Fruit fly (Drosophila melanogaster) whole organism, embryonic: ENCODE data around the gene Reg-2.
A peak's percentile ranks its signal among the peaks of the same experiment; 100 is the strongest.

Experiments
- Adf1 ChIP-seq: fragments of 200-800 bp; sonication (Bioruptor generic); IDR thresholded peaks from 2 replicates; pipeline ENCODE4 v1.3.6; 2022; ENCODE audit warnings: missing biosample characterization, missing genetic modification characterization
- Bgb ChIP-seq: fragments of 200-800 bp; sonication (Bioruptor generic); IDR thresholded peaks from 2 replicates; pipeline ENCODE4 v1.3.6; 2022; ENCODE audit warnings: missing biosample characterization, missing genetic modification characterization; ENCODE audit not compliant: partially characterized antibody
- CG10321 ChIP-seq: fragments of 200-800 bp; sonication (Bioruptor generic); IDR thresholded peaks from 2 replicates; pipeline ENCODE4 v1.3.6; 2022; ENCODE audit warnings: missing biosample characterization, missing genetic modification characterization
- CG11504 ChIP-seq: fragments of 200-800 bp; sonication (Bioruptor generic); optimal IDR thresholded peaks from 3 replicates; lab custom pipeline; 2019; ENCODE audit warnings: missing biosample characterization, mild to moderate bottlenecking, missing genetic modification characterization, moderate library complexity
- CG11560 ChIP-seq: fragments of 200-800 bp; sonication (Bioruptor generic); IDR thresholded peaks from 3 replicates; pipeline ENCODE4 v1.3.6; 2022; ENCODE audit warnings: missing biosample characterization, missing genetic modification characterization
- CG12104 ChIP-seq: fragments of 200-800 bp; sonication (Bioruptor generic); optimal IDR thresholded peaks from 3 replicates; lab custom pipeline; 2016; ENCODE audit warnings: missing biosample characterization, missing genetic modification characterization
- CG12391 ChIP-seq: fragments of 200-800 bp; sonication (Bioruptor generic); optimal IDR thresholded peaks from 3 replicates; lab custom pipeline; 2018; ENCODE audit warnings: missing biosample characterization, mild to moderate bottlenecking, missing genetic modification characterization, moderate library complexity
- CG12942 ChIP-seq: fragments of 200-800 bp; sonication (Bioruptor generic); optimal IDR thresholded peaks from 3 replicates; lab custom pipeline; 2016; ENCODE audit warnings: missing biosample characterization, missing genetic modification characterization
- CG14710 ChIP-seq: fragments of 200-800 bp; sonication (Bioruptor generic); optimal IDR thresholded peaks from 3 replicates; lab custom pipeline; 2019; ENCODE audit warnings: missing biosample characterization, mild to moderate bottlenecking, missing genetic modification characterization, moderate library complexity
- CG1647 ChIP-seq: fragments of 200-800 bp; sonication (Bioruptor generic); optimal IDR thresholded peaks from 3 replicates; lab custom pipeline; 2016; ENCODE audit warnings: missing biosample characterization, missing genetic modification characterization
- CG17359 ChIP-seq: fragments of 200-800 bp; sonication (Bioruptor generic); optimal IDR thresholded peaks from 3 replicates; lab custom pipeline; 2018; ENCODE audit warnings: missing biosample characterization, mild to moderate bottlenecking, missing genetic modification characterization, moderate library complexity
- CG17385 ChIP-seq: fragments of 200-800 bp; sonication (Bioruptor generic); optimal IDR thresholded peaks from 3 replicates; lab custom pipeline; 2018; ENCODE audit warnings: missing biosample characterization, mild to moderate bottlenecking, missing genetic modification characterization
- CG18262 ChIP-seq: fragments of 200-800 bp; optimal IDR thresholded peaks from 3 replicates; lab custom pipeline; 2019; ENCODE audit warnings: missing biosample characterization, mild to moderate bottlenecking, missing genetic modification characterization, moderate library complexity
- CG2202 ChIP-seq: fragments of 200-800 bp; sonication (Bioruptor generic); optimal IDR thresholded peaks from 2 replicates; lab custom pipeline; 2018; ENCODE audit warnings: missing biosample characterization, mild to moderate bottlenecking, missing genetic modification characterization
- CG31441 ChIP-seq: fragments of 200-800 bp; sonication (Bioruptor generic); IDR thresholded peaks from 2 replicates; pipeline ENCODE4 v1.3.6; 2022; ENCODE audit warnings: missing biosample characterization, missing genetic modification characterization
- CG3847 ChIP-seq: fragments of 200-800 bp; sonication (Bioruptor generic); IDR thresholded peaks from 2 replicates; pipeline ENCODE4 v1.3.6; 2022; ENCODE audit warnings: missing biosample characterization, missing genetic modification characterization
- CG4424 ChIP-seq: fragments of 200-800 bp; sonication (Bioruptor generic); optimal IDR thresholded peaks from 3 replicates; lab custom pipeline; 2016; ENCODE audit warnings: missing biosample characterization, missing genetic modification characterization
- CG6683 ChIP-seq: fragments of 200-800 bp; sonication (Bioruptor generic); optimal IDR thresholded peaks from 2 replicates; lab custom pipeline; 2017; ENCODE audit warnings: missing biosample characterization, mild to moderate bottlenecking, missing genetic modification characterization, missing genetic modification reagents
- CG7839 ChIP-seq: fragments of 200-800 bp; sonication (Bioruptor generic); optimal IDR thresholded peaks from 3 replicates; lab custom pipeline; 2018; ENCODE audit warnings: missing biosample characterization, mild to moderate bottlenecking, missing genetic modification characterization, moderate library complexity
- CTCF ChIP-seq: fragments of 200-800 bp; sonication (Bioruptor generic); optimal IDR thresholded peaks from 2 replicates; lab custom pipeline; 2017; ENCODE audit warnings: missing biosample characterization, mild to moderate bottlenecking, missing genetic modification characterization, moderate library complexity
- Dbx ChIP-seq: fragments of 200-800 bp; sonication (Bioruptor generic); IDR thresholded peaks from 3 replicates; pipeline ENCODE4 v1.3.6; 2022; ENCODE audit warnings: missing biosample characterization, missing genetic modification characterization
- Dll ChIP-seq: fragments of 200-800 bp; sonication (Bioruptor generic); IDR thresholded peaks from 4 replicates; pipeline ENCODE4 v1.3.6; 2022; ENCODE audit warnings: missing biosample characterization, missing genetic modification characterization; ENCODE audit not compliant: partially characterized antibody
- Doc3 ChIP-seq: fragments of 200-800 bp; sonication (Bioruptor generic); IDR thresholded peaks from 3 replicates; pipeline ENCODE4 v1.3.6; 2022; ENCODE audit warnings: missing biosample characterization, missing genetic modification characterization; ENCODE audit not compliant: partially characterized antibody
- Gug ChIP-seq: fragments of 200-800 bp; sonication (Bioruptor generic); IDR thresholded peaks from 4 replicates; pipeline ENCODE4 v1.3.6; 2022; ENCODE audit warnings: missing biosample characterization, missing genetic modification characterization
- Jarid2 ChIP-seq: fragments of 200-800 bp; sonication (Bioruptor generic); optimal IDR thresholded peaks from 3 replicates; lab custom pipeline; 2017; ENCODE audit warnings: mild to moderate bottlenecking, missing biosample characterization, missing genetic modification reagents, missing genetic modification characterization
- Lhr ChIP-seq: fragments of 200-800 bp; sonication (Bioruptor generic); optimal IDR thresholded peaks from 3 replicates; lab custom pipeline; 2017; ENCODE audit warnings: mild to moderate bottlenecking, missing biosample characterization, missing genetic modification reagents, missing genetic modification characterization
- Med ChIP-seq: fragments of 200-800 bp; sonication (Bioruptor generic); peaks from one replicate; lab custom pipeline; 2016; ENCODE audit warnings: missing biosample characterization, missing genetic modification characterization, mild to moderate bottlenecking, inconsistent platforms, moderate library complexity
- Rfx ChIP-seq: fragments of 200-800 bp; sonication (Bioruptor generic); IDR thresholded peaks from 2 replicates; pipeline ENCODE4 v1.3.6; 2022; ENCODE audit warnings: missing biosample characterization, missing genetic modification characterization
- Ssrp ChIP-seq: fragments of 200-800 bp; sonication (Bioruptor generic); optimal IDR thresholded peaks from 2 replicates; lab custom pipeline; 2018; ENCODE audit warnings: missing biosample characterization, mild to moderate bottlenecking, missing genetic modification characterization, moderate library complexity
- amos ChIP-seq: fragments of 200-800 bp; sonication (Bioruptor generic); IDR thresholded peaks from 2 replicates; pipeline ENCODE4 v1.3.6; 2022; ENCODE audit warnings: missing biosample characterization, missing genetic modification characterization; ENCODE audit not compliant: partially characterized antibody
- bbx ChIP-seq: fragments of 200-800 bp; sonication (Bioruptor generic); IDR thresholded peaks from 2 replicates; pipeline ENCODE4 v1.3.6; 2022; ENCODE audit warnings: missing biosample characterization, missing genetic modification characterization; ENCODE audit not compliant: partially characterized antibody
- cg ChIP-seq: fragments of 200-800 bp; sonication (Bioruptor generic); optimal IDR thresholded peaks from 3 replicates; lab custom pipeline; 2019; ENCODE audit warnings: missing biosample characterization, mild to moderate bottlenecking, missing genetic modification characterization, moderate library complexity
- da ChIP-seq: fragments of 200-800 bp; sonication (Bioruptor generic); optimal IDR thresholded peaks from 2 replicates; lab custom pipeline; 2016; ENCODE audit warnings: missing biosample characterization, missing genetic modification characterization
- emc ChIP-seq: fragments of 200-800 bp; sonication (Bioruptor generic); optimal IDR thresholded peaks from 2 replicates; lab custom pipeline; 2016; ENCODE audit warnings: missing biosample characterization, missing genetic modification characterization
- gfzf ChIP-seq: fragments of 200-800 bp; sonication (Bioruptor generic); optimal IDR thresholded peaks from 2 replicates; lab custom pipeline; 2016; ENCODE audit warnings: missing biosample characterization, mild to moderate bottlenecking, missing genetic modification characterization, moderate library complexity
- grn ChIP-seq: fragments of 200-800 bp; sonication (Bioruptor generic); optimal IDR thresholded peaks from 3 replicates; lab custom pipeline; 2017; ENCODE audit warnings: missing biosample characterization, missing genetic modification characterization
- hb ChIP-seq: fragments of 200-800 bp; sonication (Bioruptor generic); IDR thresholded peaks from 3 replicates; pipeline ENCODE4 v1.3.6; 2022; ENCODE audit warnings: missing biosample characterization, missing genetic modification characterization; ENCODE audit not compliant: partially characterized antibody
- hth ChIP-seq: fragments of >200 bp; optimal IDR thresholded peaks from 2 replicates; lab custom pipeline; 2017; ENCODE audit warnings: inconsistent platforms
- inv ChIP-seq: fragments of 200-800 bp; sonication (Bioruptor generic); IDR thresholded peaks from 2 replicates; pipeline ENCODE4 v1.3.6; 2022; ENCODE audit warnings: missing biosample characterization, missing genetic modification characterization; ENCODE audit not compliant: partially characterized antibody
- jigr1 ChIP-seq: fragments of 200-800 bp; sonication (Bioruptor generic); IDR thresholded peaks from 3 replicates; pipeline ENCODE4 v1.3.6; 2022; ENCODE audit warnings: missing biosample characterization, missing genetic modification characterization
- jumu ChIP-seq: fragments of 200-800 bp; sonication (Bioruptor generic); optimal IDR thresholded peaks from 3 replicates; lab custom pipeline; 2016; ENCODE audit warnings: missing biosample characterization, missing genetic modification characterization
- mam ChIP-seq: fragments of 200-800 bp; sonication (Bioruptor generic); optimal IDR thresholded peaks from 3 replicates; lab custom pipeline; 2016; ENCODE audit warnings: missing biosample characterization, missing genetic modification characterization
- schlank ChIP-seq: fragments of 200-800 bp; sonication (Bioruptor generic); optimal IDR thresholded peaks from 2 replicates; lab custom pipeline; 2018; ENCODE audit warnings: missing biosample characterization, mild to moderate bottlenecking, missing genetic modification characterization
- sd ChIP-seq: fragments of 200-800 bp; sonication (Bioruptor generic); optimal IDR thresholded peaks from 3 replicates; lab custom pipeline; 2018; ENCODE audit warnings: missing biosample characterization, mild to moderate bottlenecking, missing genetic modification characterization, moderate library complexity
- slbo ChIP-seq: fragments of 200-800 bp; sonication (Bioruptor generic); IDR thresholded peaks from 2 replicates; pipeline ENCODE4 v1.3.6; 2022; ENCODE audit warnings: missing biosample characterization, missing genetic modification characterization
- tna ChIP-seq: fragments of 200-800 bp; sonication (Bioruptor generic); IDR thresholded peaks from 2 replicates; pipeline ENCODE4 v1.3.6; 2022; ENCODE audit warnings: missing biosample characterization, missing genetic modification characterization; ENCODE audit not compliant: partially characterized antibody
- unc-4 ChIP-seq: fragments of 200-800 bp; sonication (Bioruptor generic); IDR thresholded peaks from 2 replicates; pipeline ENCODE4 v1.3.6; 2022; ENCODE audit warnings: missing biosample characterization, missing genetic modification characterization; ENCODE audit not compliant: partially characterized antibody
- vvl ChIP-seq: fragments of 200-800 bp; sonication (Bioruptor generic); IDR thresholded peaks from 2 replicates; pipeline ENCODE4 v1.3.6; 2022; ENCODE audit warnings: missing biosample characterization, missing genetic modification characterization

The Reg-2 gene

dm6 chr3L:648155-649024 is 42.0 kb upstream of the Reg-2 start, which contains the start of gene Gale (continued):
- TF ChIP-seq hb (peak; percentile 24; the same call in 1 of the 3 replicates), inv (GFP tag; lab: Robert Waterston, UW) (peak; percentile 43; the same call in 1 of the 2 replicates), grn (GFP tag; lab: Kevin White, UChicago) (peak; percentile 79), tna (GFP tag; lab: Robert Waterston, UW) (peak; percentile 61; the same call in 1 of the 2 replicates), CG4424 (GFP tag; lab: Kevin White, UChicago) (peak; percentile 40), hth (no peak), Adf1 (GFP tag; lab: Robert Waterston, UW) (peak; percentile 7; the same call in 1 of the 2 replicates), CG11560 (tag; lab: Robert Waterston, UW) (peak; percentile 55; the same call in 2 of the 3 replicates), CG1647 (GFP tag; lab: Kevin White, UChicago) (peak; percentile 8), CG3847 (GFP tag; lab: Robert Waterston, UW) (peak; percentile 92), Rfx (GFP tag; lab: Robert Waterston, UW) (peak; percentile 55), Dll (peak; percentile 74; the same call in 3 of the 4 replicates), jumu (GFP tag; lab: Kevin White, UChicago) (peak; percentile 2), CG14710 (tag; lab: Kevin White, UChicago) (peak; percentile 22), schlank (tag; lab: Kevin White, UChicago) (no peak), vvl (GFP tag; lab: Robert Waterston, UW) (no peak; the same call in 1 of the 2 replicates), Med (peak; percentile 90), Gug (0 out of 4 replicates have a peak, but pooled peaks have one; percentile 4), unc-4 (GFP tag; lab: Robert Waterston, UW) (peak; percentile 66), Lhr (GFP tag; lab: Kevin White, UChicago) (peak; percentile 50), CG11504 (tag; lab: Kevin White, UChicago) (peak; percentile 2), Jarid2 (GFP tag; lab: Kevin White, UChicago) (peak; percentile 73), CG6683 (GFP tag; lab: Kevin White, UChicago) (no peak), CG31441 (GFP tag; lab: Robert Waterston, UW) (0 out of 2 replicates have a peak, but pooled peaks have one; percentile 11), CG12942 (GFP tag; lab: Kevin White, UChicago) (no peak), Doc3 (peak; percentile 49; the same call in 2 of the 3 replicates), Bgb (GFP tag; lab: Robert Waterston, UW) (peak; percentile 75), cg (no peak), amos (peak; percentile 73), sd (tag; lab: Kevin White, UChicago) (peak; percentile 70), CG17385 (GFP tag; lab: Kevin White, UChicago) (peak; percentile 28), CG12104 (GFP tag; lab: Kevin White, UChicago) (peak; percentile 49), Ssrp (tag; lab: Kevin White, UChicago) (no peak), CG10321 (no peak), Dbx (0 out of 3 replicates have a peak, but pooled peaks have one; percentile 28), CG18262 (no peak), bbx (GFP tag; lab: Robert Waterston, UW) (peak; percentile 74), CG7839 (tag; lab: Kevin White, UChicago) (peak; percentile 34), slbo (GFP tag; lab: Robert Waterston, UW) (peak; percentile 20; the same call in 1 of the 2 replicates), CG2202 (tag; lab: Kevin White, UChicago) (no peak), CG17359 (no peak), CTCF (GFP tag; lab: Kevin White, UChicago) (peak; percentile 4), gfzf (GFP tag; lab: Kevin White, UChicago) (peak; percentile 7), jigr1 (no peak), mam (GFP tag; lab: Kevin White, UChicago) (no peak), CG12391 (no peak), da (no peak), emc (GFP tag; lab: Kevin White, UChicago) (no peak)
